Worm (Caenorhabditis elegans): Measurements from ENCODE around the gene F19C6.5.
A peak's percentile ranks its signal among the peaks of the same experiment; 100 is the strongest.

- no peak for TF ChIP-seq ahr-1 (tag; optimal IDR thresholded peaks at IDR 0.05)
- no peak for TF ChIP-seq ets-4 (tag; optimal IDR thresholded peaks at IDR 0.05)
- TF ChIP-seq lin-11 (tag; optimal IDR thresholded peaks at IDR 0.05), result no peak
- TF ChIP-seq unc-55 (GFP tag; optimal IDR thresholded peaks at IDR 0.05), result peak; percentile 10
- TF ChIP-seq ama-1 (optimal IDR thresholded peaks at IDR 0.05), result no peak
- TF ChIP-seq K02D7.2 (tag; optimal IDR thresholded peaks at IDR 0.05), result no peak
- TF ChIP-seq nfya-1 (tag; optimal IDR thresholded peaks at IDR 0.05), result peak; percentile 5
- no peak for TF ChIP-seq elt-2 (tag; optimal IDR thresholded peaks at IDR 0.05)
- no peak for TF ChIP-seq hlh-6 (tag; optimal IDR thresholded peaks at IDR 0.05)
- no peak for TF ChIP-seq ceh-9 (tag; optimal IDR thresholded peaks at IDR 0.05)
- TF ChIP-seq fkh-6 (tag; optimal IDR thresholded peaks at IDR 0.05), result no peak
Measured at ce11 chrX:10026347-10026746, 41.6 kb upstream of the F19C6.5 start.
